Worm (Caenorhabditis elegans): ENCODE results near the gene dvc-1.

DNA sequence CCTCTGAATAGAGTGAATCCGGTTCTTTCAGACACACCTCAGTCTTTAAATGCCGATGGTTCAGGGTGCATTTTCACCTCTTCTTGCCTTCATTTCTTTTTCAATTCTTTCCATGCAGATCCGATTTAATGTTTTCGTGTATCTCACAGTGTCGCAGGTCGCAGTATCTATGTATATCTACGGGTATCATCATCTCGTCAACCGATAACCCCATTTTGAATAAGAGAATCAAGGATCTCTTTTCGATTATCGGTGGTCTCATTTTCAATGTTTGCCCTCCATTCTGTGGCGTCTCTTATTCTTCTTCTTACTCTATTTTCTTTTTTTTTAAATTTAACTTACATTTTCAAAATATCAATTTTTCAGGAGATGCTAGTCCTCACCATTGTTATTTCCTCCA is 18.2 kb downstream of the dvc-1 start, which contains the start of gene T19B10.2:
- TF ChIP-seq unc-86 (tag; optimal IDR thresholded peaks at IDR 0.05) = no peak
- no peak for TF ChIP-seq npax-4 (tag; optimal IDR thresholded peaks at IDR 0.05)
- no peak for TF ChIP-seq ref-2 (tag; optimal IDR thresholded peaks at IDR 0.05)
- no peak for TF ChIP-seq Y22D7AL.16 (tag; optimal IDR thresholded peaks at IDR 0.05)
- no peak for TF ChIP-seq hlh-13 (GFP tag; optimal IDR thresholded peaks at IDR 0.05)
- no peak for TF ChIP-seq lim-6 (tag; optimal IDR thresholded peaks at IDR 0.05)
- TF ChIP-seq ceh-2 (tag; optimal IDR thresholded peaks at IDR 0.05) = no peak
- no peak for TF ChIP-seq nhr-11 (tag; optimal IDR thresholded peaks at IDR 0.05)
- no peak for TF ChIP-seq ztf-16 (tag; optimal IDR thresholded peaks at IDR 0.05)
- no peak for TF ChIP-seq gmeb-2 (tag; optimal IDR thresholded peaks at IDR 0.05)
- no peak for TF ChIP-seq ceh-9 (tag; optimal IDR thresholded peaks at IDR 0.05)
- TF ChIP-seq odd-2 (tag; optimal IDR thresholded peaks at IDR 0.05) = no peak
- no peak for TF ChIP-seq sox-4 (tag; optimal IDR thresholded peaks at IDR 0.05)
